Worm (Caenorhabditis elegans) whole organism, midembryonic: Measurements from ENCODE around the gene sra-26.
"Not testable (repeated sequence)": the region's sequence is repeated elsewhere in the genome, so short reads cannot be mapped to it uniquely, and the experiment has no call there.

Experiments used
- T22C8.4 ChIP-seq: fragments of 200-800 bp; sonication (Bioruptor generic); IDR thresholded peaks from 2 replicates; pipeline ENCODE4 v1.3.6; 2022; ENCODE audit warnings: missing genetic modification characterization, missing compliant biosample characterization
- cog-1 ChIP-seq: sonication (generic microtip); optimal IDR thresholded peaks from 2 replicates; lab custom pipeline; 2016; ENCODE audit warnings: missing genetic modification characterization, missing compliant biosample characterization
- flt-1 ChIP-seq: fragments of 200-800 bp; sonication (Bioruptor generic); IDR thresholded peaks from 2 replicates; pipeline ENCODE4 v1.3.6; 2022; ENCODE audit warnings: missing genetic modification characterization, missing compliant biosample characterization
- klf-2 ChIP-seq: fragments of 200-800 bp; sonication (Bioruptor generic); conservative IDR thresholded peaks from 2 replicates; pipeline ENCODE4 v1.3.6; 2022; ENCODE audit warnings: missing genetic modification reagents, missing genetic modification characterization, missing compliant biosample characterization
- med-1 ChIP-seq: sonication (generic microtip); optimal IDR thresholded peaks from 2 replicates; lab custom pipeline; 2017; ENCODE audit warnings: missing genetic modification characterization, mild to moderate bottlenecking, missing compliant biosample characterization, antibody characterized with exemption, missing genetic modification reagents; ENCODE audit not compliant: insufficient read depth
- ref-1 ChIP-seq: fragments of 200-800 bp; sonication (Bioruptor generic); conservative IDR thresholded peaks from 2 replicates; pipeline ENCODE4 v1.3.6; 2022; ENCODE audit warnings: missing genetic modification reagents, missing genetic modification characterization, missing compliant biosample characterization
- tab-1 ChIP-seq: fragments of 200-800 bp; sonication (Bioruptor generic); IDR thresholded peaks from 2 replicates; pipeline ENCODE4 v1.3.6; 2022; ENCODE audit warnings: missing genetic modification characterization, missing compliant biosample characterization
- ztf-23 ChIP-seq: fragments of 200-800 bp; sonication (Bioruptor generic); IDR thresholded peaks from 2 replicates; pipeline ENCODE4 v1.3.6; 2022; ENCODE audit warnings: missing genetic modification reagents, missing genetic modification characterization, missing compliant biosample characterization
- ztf-29 ChIP-seq: fragments of 200-800 bp; sonication (Bioruptor generic); IDR thresholded peaks from 2 replicates; pipeline ENCODE4 v1.3.6; 2022; ENCODE audit warnings: missing genetic modification reagents, missing genetic modification characterization, missing compliant biosample characterization

sra-26 gene

ce11 chrII:6627182-6627581 is 24.4 kb downstream of the sra-26 start, which contains the start of the genes F54H5.5 and F54H5.2:
TSS of gene F54H5.5 (minus strand) at chrII:6627282.
TSS of gene F54H5.2 (plus strand) at chrII:6627484.
- TF ChIP-seq cog-1 (tag; lab: Kevin White, UChicago); ztf-23; tab-1 (GFP tag; lab: Robert Waterston, UW): not testable (repeated sequence)

- TF ChIP-seq klf-2 (no peak), cog-1 (tag; lab: Kevin White, UChicago) (no peak), med-1 (GFP tag; lab: Kevin White, UChicago) (no peak), tab-1 (GFP tag; lab: Robert Waterston, UW) (no peak), ztf-29 (GFP tag; lab: Robert Waterston, UW) (no peak), ref-1 (GFP tag; lab: Robert Waterston, UW) (no peak), ztf-23 (no peak), flt-1 (GFP tag; lab: Robert Waterston, UW) (no peak), T22C8.4 (GFP tag; lab: Robert Waterston, UW) (no peak)
Measured at ce11 chrII:6625302-6625701, 26.3 kb downstream of the sra-26 start, which contains the start of gene F54H5.14. TSS of gene F54H5.14 (minus strand) at chrII:6625402.

- TF ChIP-seq ref-1 (GFP tag; lab: Robert Waterston, UW): no peak
- no peak for TF ChIP-seq flt-1 (GFP tag; lab: Robert Waterston, UW)
- no peak for TF ChIP-seq tab-1 (GFP tag; lab: Robert Waterston, UW)
- TF ChIP-seq med-1 (GFP tag; lab: Kevin White, UChicago): no peak
Measured at ce11 chrII:6621886-6622285, 29.7 kb downstream of the sra-26 start, which contains the start of gene F54H5.3. TSS of gene F54H5.3 (plus strand) at chrII:6622186.

- no peak for TF ChIP-seq ztf-29 (GFP tag; lab: Robert Waterston, UW)
- TF ChIP-seq ref-1 (GFP tag; lab: Robert Waterston, UW): no peak
- TF ChIP-seq flt-1 (GFP tag; lab: Robert Waterston, UW): no peak
- TF ChIP-seq klf-2: no peak
- TF ChIP-seq tab-1 (GFP tag; lab: Robert Waterston, UW): no peak
- no peak for TF ChIP-seq ztf-23
- TF ChIP-seq med-1 (GFP tag; lab: Kevin White, UChicago): no peak
- no peak for TF ChIP-seq cog-1 (tag; lab: Kevin White, UChicago)
Measured at ce11 chrII:6619007-6619406, 32.6 kb downstream of the sra-26 start.

ce11 chrII:6616770-6617169 is 34.8 kb downstream of the sra-26 start, which contains the start of gene klf-3:
TSS of gene klf-3 (plus strand) at chrII:6616878.
- TF ChIP-seq cog-1 (tag; lab: Kevin White, UChicago): no peak
- no peak for TF ChIP-seq med-1 (GFP tag; lab: Kevin White, UChicago)
- TF ChIP-seq T22C8.4 (GFP tag; lab: Robert Waterston, UW): no peak
- no peak for TF ChIP-seq ztf-29 (GFP tag; lab: Robert Waterston, UW)
- no peak for TF ChIP-seq tab-1 (GFP tag; lab: Robert Waterston, UW)
- TF ChIP-seq ztf-23: no peak
- TF ChIP-seq klf-2: no peak

- no peak for TF ChIP-seq flt-1 (GFP tag; lab: Robert Waterston, UW)
- no peak for TF ChIP-seq T22C8.4 (GFP tag; lab: Robert Waterston, UW)
- TF ChIP-seq ztf-23: no peak
- no peak for TF ChIP-seq ref-1 (GFP tag; lab: Robert Waterston, UW)
- no peak for TF ChIP-seq ztf-29 (GFP tag; lab: Robert Waterston, UW)
- no peak for TF ChIP-seq cog-1 (tag; lab: Kevin White, UChicago)
- no peak for TF ChIP-seq med-1 (GFP tag; lab: Kevin White, UChicago)
- no peak for TF ChIP-seq klf-2
- TF ChIP-seq tab-1 (GFP tag; lab: Robert Waterston, UW): no peak
Measured at ce11 chrII:6616135-6616534, 35.5 kb downstream of the sra-26 start.

- TF ChIP-seq med-1 (GFP tag; lab: Kevin White, UChicago) (no peak), cog-1 (tag; lab: Kevin White, UChicago) (no peak), ref-1 (GFP tag; lab: Robert Waterston, UW) (no peak), tab-1 (GFP tag; lab: Robert Waterston, UW) (no peak)
Measured at ce11 chrII:6615232-6616029, 36.2 kb downstream of the sra-26 start.

ce11 chrII:6614500-6614899 is 37.1 kb downstream of the sra-26 start:
- no peak for TF ChIP-seq med-1 (GFP tag; lab: Kevin White, UChicago)
- TF ChIP-seq ref-1 (GFP tag; lab: Robert Waterston, UW): no peak
- TF ChIP-seq T22C8.4 (GFP tag; lab: Robert Waterston, UW): no peak
- no peak for TF ChIP-seq klf-2
- no peak for TF ChIP-seq cog-1 (tag; lab: Kevin White, UChicago)
- no peak for TF ChIP-seq tab-1 (GFP tag; lab: Robert Waterston, UW)
- no peak for TF ChIP-seq ztf-29 (GFP tag; lab: Robert Waterston, UW)
- no peak for TF ChIP-seq flt-1 (GFP tag; lab: Robert Waterston, UW)
- no peak for TF ChIP-seq ztf-23

ce11 chrII:6612544-6612943 is 39.1 kb downstream of the sra-26 start:
- no peak for TF ChIP-seq klf-2
- TF ChIP-seq med-1 (GFP tag; lab: Kevin White, UChicago): no peak
- no peak for TF ChIP-seq ztf-29 (GFP tag; lab: Robert Waterston, UW)
- TF ChIP-seq flt-1 (GFP tag; lab: Robert Waterston, UW): no peak
- TF ChIP-seq T22C8.4 (GFP tag; lab: Robert Waterston, UW): no peak
- TF ChIP-seq cog-1 (tag; lab: Kevin White, UChicago): no peak
- TF ChIP-seq ztf-23: no peak
- no peak for TF ChIP-seq ref-1 (GFP tag; lab: Robert Waterston, UW)
- no peak for TF ChIP-seq tab-1 (GFP tag; lab: Robert Waterston, UW)
